Worm (Caenorhabditis elegans) whole organism, L4/young adult: ENCODE data around the gene M28.4.

Experiments used
- W03F9.2 ChIP-seq: fragments of 150-350 bp; optimal IDR thresholded peaks from 2 replicates; lab custom pipeline; 2014; ENCODE audit warnings: missing biosample characterization, missing genetic modification characterization
- dao-5 ChIP-seq: sonication (generic microtip); optimal IDR thresholded peaks from 2 replicates; lab custom pipeline; 2016; ENCODE audit warnings: missing genotype, missing genetic modification characterization, moderate library complexity, missing compliant biosample characterization

DNA sequence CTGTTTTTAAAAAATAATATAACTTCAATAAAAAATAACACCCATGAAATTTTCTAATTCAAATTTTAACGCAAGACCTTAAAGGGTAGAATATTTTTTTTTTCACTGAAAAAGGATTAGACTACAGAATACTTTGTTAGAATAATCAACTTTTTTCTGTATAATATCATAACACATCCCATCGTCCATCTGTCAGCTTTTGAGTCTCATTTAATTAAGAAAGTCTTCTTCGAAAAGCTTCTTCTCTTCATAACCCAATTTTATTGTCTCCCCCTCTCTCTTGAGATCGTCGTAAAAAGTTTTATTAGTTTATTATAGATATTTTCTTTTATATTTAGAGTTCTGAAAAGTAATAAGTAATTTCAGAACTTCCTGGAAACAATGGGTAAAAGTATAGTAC, 52.6 kb downstream of the M28.4 start:
- no peak for TF ChIP-seq W03F9.2 (tag; lab: Kevin White, UChicago)
- TF ChIP-seq dao-5 (tag; lab: Kevin White, UChicago): no peak
